Worm (Caenorhabditis elegans) whole organism, L2 larva: ENCODE results near the gene glb-29.
A peak's percentile ranks its signal among the peaks of the same experiment; 100 is the strongest.

ENCODE experiments used
- C34F6.9 ChIP-seq: fragments of 150-350 bp; optimal IDR thresholded peaks from 2 replicates; lab custom pipeline; 2014; ENCODE audit warnings: missing biosample characterization, missing genetic modification characterization
- F13H6.1 ChIP-seq: sonication (generic microtip); optimal IDR thresholded peaks from 2 replicates; lab custom pipeline; 2016; ENCODE audit warnings: missing genetic modification characterization, missing compliant biosample characterization
- R02D3.7 ChIP-seq: fragments of 150-350 bp; optimal IDR thresholded peaks from 2 replicates; lab custom pipeline; 2014; ENCODE audit warnings: missing biosample characterization, missing genetic modification characterization
- Y55F3AM.14 ChIP-seq: fragments of 200-800 bp; sonication (Bioruptor generic); optimal IDR thresholded peaks from 2 replicates; lab custom pipeline; 2018; ENCODE audit warnings: mild to moderate bottlenecking, missing genetic modification characterization, missing compliant biosample characterization
- alr-1 ChIP-seq: fragments of 150-350 bp; optimal IDR thresholded peaks from 2 replicates; lab custom pipeline; 2014; ENCODE audit warnings: missing biosample characterization, missing genetic modification characterization
- aly-2 ChIP-seq: fragments of 150-350 bp; optimal IDR thresholded peaks from 2 replicates; lab custom pipeline; 2014; ENCODE audit warnings: missing biosample characterization, missing genetic modification characterization
- ama-1 ChIP-seq: fragments of 150-350 bp; optimal IDR thresholded peaks from 2 replicates; lab custom pipeline; 2018; ENCODE audit warnings: inconsistent platforms
- blmp-1 ChIP-seq: sonication (generic microtip); optimal IDR thresholded peaks from 2 replicates; lab custom pipeline; 2017; ENCODE audit warnings: missing genetic modification characterization, mild to moderate bottlenecking, missing compliant biosample characterization, antibody characterized with exemption, moderate library complexity; ENCODE audit not compliant: insufficient read depth
- ceh-16 ChIP-seq: fragments of 150-350 bp; optimal IDR thresholded peaks from 2 replicates; lab custom pipeline; 2014; ENCODE audit warnings: missing biosample characterization, missing genetic modification characterization
- ceh-82 ChIP-seq: fragments of 150-350 bp; optimal IDR thresholded peaks from 2 replicates; lab custom pipeline; 2014; ENCODE audit warnings: missing biosample characterization, missing genetic modification characterization
- crh-2 ChIP-seq: sonication (generic microtip); optimal IDR thresholded peaks from 2 replicates; lab custom pipeline; 2017; ENCODE audit warnings: missing biosample characterization, missing genetic modification characterization
- dmd-4 ChIP-seq: sonication (generic microtip); optimal IDR thresholded peaks from 2 replicates; lab custom pipeline; 2017; ENCODE audit warnings: missing biosample characterization, missing genetic modification characterization
- egl-27 ChIP-seq: sonication (generic microtip); optimal IDR thresholded peaks from 3 replicates; lab custom pipeline; 2017; ENCODE audit warnings: missing biosample characterization, missing genetic modification reagents, missing genetic modification characterization
- elt-1 ChIP-seq: fragments of 150-350 bp; optimal IDR thresholded peaks from 2 replicates; lab custom pipeline; 2014; ENCODE audit warnings: missing biosample characterization, missing genetic modification characterization
- fos-1 ChIP-seq: fragments of 150-350 bp; optimal IDR thresholded peaks from 2 replicates; lab custom pipeline; 2014; ENCODE audit warnings: missing biosample characterization, missing genetic modification characterization
- gmeb-1 ChIP-seq: fragments of 150-350 bp; optimal IDR thresholded peaks from 2 replicates; lab custom pipeline; 2014; ENCODE audit warnings: missing biosample characterization, missing genetic modification characterization
- lin-11 ChIP-seq: fragments of 150-350 bp; sonication (generic microtip); optimal IDR thresholded peaks from 2 replicates; lab custom pipeline; 2014; ENCODE audit warnings: missing biosample characterization, missing genetic modification characterization, inconsistent platforms, mixed read lengths
- lin-13 ChIP-seq: fragments of 150-350 bp; optimal IDR thresholded peaks from 2 replicates; lab custom pipeline; 2014; ENCODE audit warnings: missing biosample characterization, missing genetic modification reagents, missing genetic modification characterization
- lin-39 ChIP-seq: fragments of 150-350 bp; optimal IDR thresholded peaks from 2 replicates; lab custom pipeline; 2014; ENCODE audit warnings: missing biosample characterization, missing genetic modification reagents, missing genetic modification characterization
- mab-5 ChIP-seq: fragments of 150-350 bp; optimal IDR thresholded peaks from 2 replicates; lab custom pipeline; 2014; ENCODE audit warnings: missing biosample characterization, missing genetic modification characterization
- mbf-1 ChIP-seq: sonication (generic microtip); optimal IDR thresholded peaks from 2 replicates; lab custom pipeline; 2017; ENCODE audit warnings: missing biosample characterization, missing genetic modification characterization
- mdl-1 ChIP-seq, 2 experiments: fragments of 150-350 bp in 1 of 2; sonication (generic microtip) in 1 of 2; optimal IDR thresholded peaks; 2 replicates each; lab custom pipeline; 2017; ENCODE audit warnings: missing biosample characterization in 2 of 2, missing genetic modification characterization in 2 of 2
- nhr-11 ChIP-seq: fragments of 150-350 bp; optimal IDR thresholded peaks from 2 replicates; lab custom pipeline; 2014; ENCODE audit warnings: missing biosample characterization, missing genetic modification characterization
- nhr-12 ChIP-seq: fragments of 150-350 bp; optimal IDR thresholded peaks from 2 replicates; lab custom pipeline; 2014; ENCODE audit warnings: missing biosample characterization, missing genetic modification characterization
- nhr-129 ChIP-seq: fragments of 150-350 bp; optimal IDR thresholded peaks from 2 replicates; lab custom pipeline; 2014; ENCODE audit warnings: missing biosample characterization, missing genetic modification characterization
- nhr-21 ChIP-seq: fragments of 150-350 bp; optimal IDR thresholded peaks from 2 replicates; lab custom pipeline; 2014; ENCODE audit warnings: missing biosample characterization, missing genetic modification characterization
- nhr-23 ChIP-seq: fragments of 150-350 bp; optimal IDR thresholded peaks from 2 replicates; lab custom pipeline; 2014; ENCODE audit warnings: missing biosample characterization, missing genetic modification reagents, missing genetic modification characterization
- nhr-237 ChIP-seq: fragments of 150-350 bp; optimal IDR thresholded peaks from 2 replicates; lab custom pipeline; 2014; ENCODE audit warnings: missing biosample characterization, missing genetic modification characterization
- nhr-25 ChIP-seq: fragments of 150-350 bp; sonication (generic microtip); optimal IDR thresholded peaks from 3 replicates; lab custom pipeline; 2014; ENCODE audit warnings: missing biosample characterization, missing genetic modification characterization
- nhr-6 ChIP-seq: fragments of 150-350 bp; optimal IDR thresholded peaks from 2 replicates; lab custom pipeline; 2014; ENCODE audit warnings: missing biosample characterization, missing genetic modification characterization
- nhr-77 ChIP-seq: fragments of 150-350 bp; optimal IDR thresholded peaks from 2 replicates; lab custom pipeline; 2014; ENCODE audit warnings: missing biosample characterization, missing genetic modification characterization
- peb-1 ChIP-seq: fragments of 150-350 bp; optimal IDR thresholded peaks from 2 replicates; lab custom pipeline; 2014; ENCODE audit warnings: missing biosample characterization, missing genetic modification characterization
- sem-4 ChIP-seq: fragments of 150-350 bp; optimal IDR thresholded peaks from 2 replicates; lab custom pipeline; 2014; ENCODE audit warnings: missing biosample characterization, missing genetic modification reagents, missing genetic modification characterization
- skn-1 ChIP-seq: sonication (generic microtip); optimal IDR thresholded peaks from 2 replicates; lab custom pipeline; 2017; ENCODE audit warnings: missing biosample characterization, missing genetic modification characterization
- sma-3 ChIP-seq: sonication (generic microtip); optimal IDR thresholded peaks from 2 replicates; lab custom pipeline; 2016; ENCODE audit warnings: missing genetic modification reagents, missing genetic modification characterization, missing compliant biosample characterization
- sma-9 ChIP-seq, 2 experiments: fragments of 150-350 bp in 1 of 2; sonication (generic microtip) in 1 of 2; optimal IDR thresholded peaks; 2 replicates each; lab custom pipeline; 2014 to 2016; ENCODE audit warnings: missing genetic modification characterization in 2 of 2, mild to moderate bottlenecking in 1 of 2, missing biosample characterization in 1 of 2, missing compliant biosample characterization in 1 of 2, missing genetic modification reagents in 1 of 2, moderate library complexity in 1 of 2
- snpc-4 ChIP-seq: fragments of 150-350 bp; optimal IDR thresholded peaks from 2 replicates; lab custom pipeline; 2014; ENCODE audit warnings: missing biosample characterization, missing genetic modification characterization
- unc-39 ChIP-seq: fragments of 150-350 bp; optimal IDR thresholded peaks from 2 replicates; lab custom pipeline; 2014; ENCODE audit warnings: missing biosample characterization, missing genetic modification characterization
- unc-62 ChIP-seq: fragments of 150-350 bp; optimal IDR thresholded peaks from 2 replicates; lab custom pipeline; 2014; ENCODE audit warnings: missing biosample characterization, missing genetic modification reagents, missing genetic modification characterization
- zag-1 ChIP-seq: fragments of 150-350 bp; optimal IDR thresholded peaks from 2 replicates; lab custom pipeline; 2014; ENCODE audit warnings: missing biosample characterization, missing genetic modification characterization
- ztf-1 ChIP-seq: fragments of 200-800 bp; sonication (Bioruptor generic); conservative IDR thresholded peaks from 2 replicates; pipeline ENCODE4 v1.3.6; 2022; ENCODE audit warnings: missing genetic modification characterization, missing compliant biosample characterization
- ztf-11 ChIP-seq: sonication (generic microtip); optimal IDR thresholded peaks from 2 replicates; lab custom pipeline; 2017; ENCODE audit warnings: missing biosample characterization, missing genetic modification characterization
- ztf-4 ChIP-seq: fragments of 150-350 bp; optimal IDR thresholded peaks from 2 replicates; lab custom pipeline; 2014; ENCODE audit warnings: missing biosample characterization, missing genetic modification characterization

Gene glb-29

ce11 chrII:12051601-12052000 lies 42.7 kb downstream of the glb-29 start:
- TF ChIP-seq nhr-77, result no peak
- peak; percentile 90 for TF ChIP-seq crh-2 (tag; lab: Kevin White, UChicago)
- TF ChIP-seq zag-1 (tag; lab: Kevin White, UChicago), result no peak
- peak; percentile 9 for TF ChIP-seq fos-1
- peak; percentile 25 for TF ChIP-seq nhr-25 (tag; lab: Kevin White, UChicago)
- peak; percentile 55 for TF ChIP-seq sma-3 (GFP tag; lab: Kevin White, UChicago)
- TF ChIP-seq sma-9 (GFP tag; optimal IDR thresholded peaks at IDR 0.05; lab: Kevin White, UChicago), result peak; percentile 61
- no peak for TF ChIP-seq sma-9 (tag; optimal IDR thresholded peaks at IDR 0.05; lab: Kevin White, UChicago)
- peak; percentile 67 for TF ChIP-seq nhr-21 (tag; lab: Kevin White, UChicago)
- TF ChIP-seq mdl-1 (tag; optimal IDR thresholded peaks at IDR 0.05; lab: Kevin White, UChicago), result peak in 1 of 2 experiments; percentile 33
- TF ChIP-seq nhr-129, result peak; percentile 46
- TF ChIP-seq, all 48 proteins: peak for 8

- TF ChIP-seq fos-1, result peak; percentile 5
- TF ChIP-seq sma-9 (GFP tag; optimal IDR thresholded peaks at IDR 0.05; lab: Kevin White, UChicago), result peak; percentile 46
- no peak for TF ChIP-seq sma-9 (tag; optimal IDR thresholded peaks at IDR 0.05; lab: Kevin White, UChicago)
- no peak for TF ChIP-seq ztf-4 (tag; lab: Kevin White, UChicago)
- TF ChIP-seq crh-2 (tag; lab: Kevin White, UChicago), result peak; percentile 40
- TF ChIP-seq ama-1, result peak; percentile 41
Observed at ce11 chrII:12052136-12052535, 43.3 kb downstream of the glb-29 start.

ce11 chrII:12052924-12053323 lies 44.1 kb downstream of the glb-29 start:
- TF ChIP-seq nhr-237 (tag; lab: Kevin White, UChicago), result no peak
- TF ChIP-seq nhr-21 (tag; lab: Kevin White, UChicago), result peak; percentile 70
- no peak for TF ChIP-seq Y55F3AM.14 (GFP tag; lab: Kevin White, UChicago)
- TF ChIP-seq sma-3 (GFP tag; lab: Kevin White, UChicago), result peak; percentile 21
- TF ChIP-seq nhr-129, result peak; percentile 21
- no peak for TF ChIP-seq skn-1
- no peak for TF ChIP-seq lin-11
- no peak for TF ChIP-seq unc-39 (tag; lab: Kevin White, UChicago)
- TF ChIP-seq fos-1, result no peak
- no peak for TF ChIP-seq nhr-12 (tag; lab: Kevin White, UChicago)
- TF ChIP-seq egl-27 (tag; lab: Kevin White, UChicago), result no peak
- no peak for TF ChIP-seq ztf-11 (tag; lab: Kevin White, UChicago)
- peak; percentile 30 for TF ChIP-seq blmp-1
- no peak for TF ChIP-seq C34F6.9 (tag; lab: Kevin White, UChicago)
- no peak for TF ChIP-seq R02D3.7 (tag; lab: Kevin White, UChicago)
- peak; percentile 44 for TF ChIP-seq ama-1
- peak; percentile 30 for TF ChIP-seq nhr-25 (tag; lab: Kevin White, UChicago)
- TF ChIP-seq elt-1 (tag; lab: Kevin White, UChicago), result no peak
- TF ChIP-seq ceh-16 (tag; lab: Kevin White, UChicago), result no peak
- TF ChIP-seq ztf-4 (tag; lab: Kevin White, UChicago), result peak; percentile 19
- no peak for TF ChIP-seq gmeb-1 (tag; lab: Kevin White, UChicago)
- no peak for TF ChIP-seq ceh-82 (tag; lab: Kevin White, UChicago)
- TF ChIP-seq mdl-1 (tag; optimal IDR thresholded peaks at IDR 0.05; lab: Kevin White, UChicago), result no peak
- peak; percentile 49 for TF ChIP-seq sma-9 (GFP tag; optimal IDR thresholded peaks at IDR 0.05; lab: Kevin White, UChicago)
- no peak for TF ChIP-seq sma-9 (tag; optimal IDR thresholded peaks at IDR 0.05; lab: Kevin White, UChicago)
- TF ChIP-seq alr-1 (tag; lab: Kevin White, UChicago), result no peak
- no peak for TF ChIP-seq aly-2 (tag; lab: Kevin White, UChicago)
- no peak for TF ChIP-seq nhr-23
- no peak for TF ChIP-seq nhr-11 (tag; lab: Kevin White, UChicago)
- TF ChIP-seq F13H6.1 (tag; lab: Kevin White, UChicago), result no peak
- TF ChIP-seq nhr-6 (tag; lab: Kevin White, UChicago), result no peak
- no peak for TF ChIP-seq mbf-1
- no peak for TF ChIP-seq snpc-4 (tag; lab: Kevin White, UChicago)

- TF ChIP-seq F13H6.1 (tag; lab: Kevin White, UChicago), result no peak
- TF ChIP-seq mab-5 (tag; lab: Kevin White, UChicago), result no peak
- TF ChIP-seq unc-62, result no peak
- TF ChIP-seq crh-2 (tag; lab: Kevin White, UChicago), result no peak
- no peak for TF ChIP-seq snpc-4 (tag; lab: Kevin White, UChicago)
- TF ChIP-seq ztf-11 (tag; lab: Kevin White, UChicago), result no peak
- no peak for TF ChIP-seq R02D3.7 (tag; lab: Kevin White, UChicago)
- TF ChIP-seq mbf-1, result no peak
- TF ChIP-seq blmp-1, result no peak
- peak; percentile 49 for TF ChIP-seq nhr-129
- no peak for TF ChIP-seq dmd-4 (tag; lab: Kevin White, UChicago)
- TF ChIP-seq ceh-16 (tag; lab: Kevin White, UChicago), result no peak
- no peak for TF ChIP-seq peb-1 (tag; lab: Kevin White, UChicago)
- no peak for TF ChIP-seq Y55F3AM.14 (GFP tag; lab: Kevin White, UChicago)
- no peak for TF ChIP-seq zag-1 (tag; lab: Kevin White, UChicago)
- no peak for TF ChIP-seq aly-2 (tag; lab: Kevin White, UChicago)
- TF ChIP-seq nhr-6 (tag; lab: Kevin White, UChicago), result no peak
- TF ChIP-seq nhr-21 (tag; lab: Kevin White, UChicago), result peak; percentile 70
- TF ChIP-seq nhr-77, result no peak
- TF ChIP-seq lin-39 (tag; lab: Kevin White, UChicago), result no peak
- TF ChIP-seq sma-3 (GFP tag; lab: Kevin White, UChicago), result peak; percentile 8
- no peak for TF ChIP-seq lin-11
- TF ChIP-seq sma-9 (GFP tag; optimal IDR thresholded peaks at IDR 0.05; lab: Kevin White, UChicago), result peak; percentile 8
- TF ChIP-seq sma-9 (tag; optimal IDR thresholded peaks at IDR 0.05; lab: Kevin White, UChicago), result no peak
- no peak for TF ChIP-seq lin-13 (GFP tag; lab: Kevin White, UChicago)
- peak; percentile 45 for TF ChIP-seq ama-1
- no peak for TF ChIP-seq alr-1 (tag; lab: Kevin White, UChicago)
- TF ChIP-seq sem-4 (tag; lab: Kevin White, UChicago), result no peak
- no peak for TF ChIP-seq ztf-1
- TF ChIP-seq skn-1, result no peak
- TF ChIP-seq gmeb-1 (tag; lab: Kevin White, UChicago), result no peak
Observed at ce11 chrII:12053486-12053885, 44.6 kb downstream of the glb-29 start.
